Worm (Caenorhabditis elegans) whole organism, L1 larva: Measurements from ENCODE around the gene sur-7.

Source experiments
- C04F5.9 ChIP-seq: sonication (generic microtip); optimal IDR thresholded peaks from 2 replicates; lab custom pipeline; 2016; ENCODE audit warnings: missing genetic modification characterization, missing compliant biosample characterization
- C16A3.4 ChIP-seq: fragments of 150-350 bp; optimal IDR thresholded peaks from 2 replicates; lab custom pipeline; 2014; ENCODE audit warnings: missing biosample characterization, missing genetic modification characterization
- F16B12.6 ChIP-seq: fragments of 150-350 bp; optimal IDR thresholded peaks from 2 replicates; lab custom pipeline; 2014; ENCODE audit warnings: missing biosample characterization, missing genetic modification characterization
- Y116A8C.19 ChIP-seq: sonication (generic microtip); optimal IDR thresholded peaks from 2 replicates; lab custom pipeline; 2016; ENCODE audit warnings: missing compliant biosample characterization, missing genetic modification characterization, borderline replicate concordance
- aly-2 ChIP-seq: fragments of 150-350 bp; optimal IDR thresholded peaks from 2 replicates; lab custom pipeline; 2014; ENCODE audit warnings: missing biosample characterization, missing genetic modification characterization
- blmp-1 ChIP-seq: fragments of 150-350 bp; optimal IDR thresholded peaks from 2 replicates; lab custom pipeline; 2014; ENCODE audit warnings: missing biosample characterization, missing genetic modification characterization
- ceh-63 ChIP-seq: fragments of 200-800 bp; sonication (Bioruptor generic); optimal IDR thresholded peaks from 2 replicates; lab custom pipeline; 2018; ENCODE audit warnings: mild to moderate bottlenecking, missing genetic modification characterization, missing compliant biosample characterization
- ceh-82 ChIP-seq, 3 experiments: fragments of 150-350 bp in 1 of 3; sonication (generic microtip) in 2 of 3; optimal IDR thresholded peaks; 2 replicates each; lab custom pipeline; 2014 to 2017; ENCODE audit warnings: missing biosample characterization in 3 of 3, missing genetic modification characterization in 3 of 3
- ceh-88 ChIP-seq: fragments of 200-800 bp; sonication (Bioruptor generic); IDR thresholded peaks from 2 replicates; pipeline ENCODE4 v1.3.6; 2022; ENCODE audit warnings: missing genetic modification characterization, missing compliant biosample characterization
- ceh-90 ChIP-seq: sonication (generic microtip); optimal IDR thresholded peaks from 2 replicates; lab custom pipeline; 2016; ENCODE audit warnings: missing genetic modification characterization, missing compliant biosample characterization
- dpl-1 ChIP-seq, 3 experiments: fragments of 150-350 bp in 2 of 3; sonication (generic microtip) in 1 of 3; optimal IDR thresholded peaks; 2 replicates each; lab custom pipeline; 2014 to 2017; ENCODE audit warnings: missing biosample characterization in 3 of 3, missing genetic modification characterization in 3 of 3, missing genetic modification reagents in 3 of 3
- dsc-1 ChIP-seq: sonication (generic microtip); optimal IDR thresholded peaks from 2 replicates; lab custom pipeline; 2016; ENCODE audit warnings: mild to moderate bottlenecking, missing genetic modification characterization, missing compliant biosample characterization
- egl-27 ChIP-seq, 2 experiments: fragments of 150-350 bp in 1 of 2; sonication (generic microtip); optimal IDR thresholded peaks; 3 replicates each; lab custom pipeline; 2017 to 2018; ENCODE audit warnings: missing biosample characterization in 2 of 2, missing genetic modification characterization in 2 of 2, missing genetic modification reagents in 2 of 2
- elt-2 ChIP-seq: sonication (generic microtip); optimal IDR thresholded peaks from 2 replicates; lab custom pipeline; 2016; ENCODE audit warnings: missing genetic modification characterization, mild to moderate bottlenecking, inconsistent platforms, missing compliant biosample characterization, missing genetic modification reagents
- elt-3 ChIP-seq, 6 experiments: fragments of 150-350 bp in 1 of 6; sonication (generic microtip); optimal IDR thresholded peaks; 2 replicates each; lab custom pipeline; 2017 to 2018; ENCODE audit warnings: missing biosample characterization in 6 of 6, missing genetic modification characterization in 6 of 6, inconsistent platforms in 1 of 6
- fkh-10 ChIP-seq: sonication (generic microtip); optimal IDR thresholded peaks from 2 replicates; lab custom pipeline; 2017; ENCODE audit warnings: missing biosample characterization, missing genetic modification reagents, missing genetic modification characterization
- fkh-4 ChIP-seq: sonication (generic microtip); optimal IDR thresholded peaks from 2 replicates; lab custom pipeline; 2016; ENCODE audit warnings: missing compliant biosample characterization, missing genetic modification characterization, borderline replicate concordance
- fkh-8 ChIP-seq: sonication (generic microtip); optimal IDR thresholded peaks from 2 replicates; lab custom pipeline; 2016; ENCODE audit warnings: mild to moderate bottlenecking, missing genetic modification characterization, missing compliant biosample characterization
- fos-1 ChIP-seq: fragments of 150-350 bp; optimal IDR thresholded peaks from 2 replicates; lab custom pipeline; 2014; ENCODE audit warnings: missing biosample characterization, missing genetic modification characterization
- hlh-17 ChIP-seq: fragments of 200-800 bp; sonication (Bioruptor generic); optimal IDR thresholded peaks from 2 replicates; lab custom pipeline; 2018; ENCODE audit warnings: missing genetic modification characterization, mild to moderate bottlenecking, missing compliant biosample characterization, moderate library complexity, borderline replicate concordance
- lin-13 ChIP-seq: fragments of 150-350 bp; optimal IDR thresholded peaks from 2 replicates; lab custom pipeline; 2014; ENCODE audit warnings: missing biosample characterization, missing genetic modification reagents, missing genetic modification characterization
- lin-14 ChIP-seq: fragments of 200-800 bp; sonication (Bioruptor generic); optimal IDR thresholded peaks from 2 replicates; lab custom pipeline; 2018; ENCODE audit warnings: mild to moderate bottlenecking, missing genetic modification characterization, moderate library complexity, missing compliant biosample characterization
- lin-35 ChIP-seq, 2 experiments: fragments of 150-350 bp; optimal IDR thresholded peaks; 2 replicates each; lab custom pipeline; 2014; ENCODE audit warnings: missing biosample characterization in 2 of 2, missing genetic modification characterization in 2 of 2, missing genetic modification reagents in 2 of 2
- mdl-1 ChIP-seq, 2 experiments: fragments of 150-350 bp; optimal IDR thresholded peaks; 2 replicates each; lab custom pipeline; 2014 to 2017; ENCODE audit warnings: missing biosample characterization in 2 of 2, missing genetic modification characterization in 2 of 2, inconsistent platforms in 1 of 2
- mef-2 ChIP-seq: fragments of 150-350 bp; optimal IDR thresholded peaks from 2 replicates; lab custom pipeline; 2014; ENCODE audit warnings: missing biosample characterization, missing genetic modification characterization
- mep-1 ChIP-seq: fragments of 150-350 bp; optimal IDR thresholded peaks from 2 replicates; lab custom pipeline; 2014; ENCODE audit warnings: missing biosample characterization, missing genetic modification characterization
- nhr-11 ChIP-seq: fragments of 150-350 bp; optimal IDR thresholded peaks from 2 replicates; lab custom pipeline; 2014; ENCODE audit warnings: missing biosample characterization, missing genetic modification characterization
- nhr-12 ChIP-seq: sonication (generic microtip); optimal IDR thresholded peaks from 2 replicates; lab custom pipeline; 2017; ENCODE audit warnings: missing biosample characterization, missing genetic modification characterization
- nhr-237 ChIP-seq: fragments of 150-350 bp; optimal IDR thresholded peaks from 2 replicates; lab custom pipeline; 2014; ENCODE audit warnings: missing biosample characterization, missing genetic modification characterization
- nhr-28 ChIP-seq: fragments of 150-350 bp; optimal IDR thresholded peaks from 2 replicates; lab custom pipeline; 2014; ENCODE audit warnings: missing biosample characterization, missing genetic modification characterization
- nhr-47 ChIP-seq: sonication (generic microtip); optimal IDR thresholded peaks from 2 replicates; lab custom pipeline; 2016; ENCODE audit warnings: mild to moderate bottlenecking, missing genetic modification characterization, moderate library complexity, missing compliant biosample characterization
- nhr-77 ChIP-seq: fragments of 150-350 bp; optimal IDR thresholded peaks from 2 replicates; lab custom pipeline; 2014; ENCODE audit warnings: missing biosample characterization, missing genetic modification characterization
- nhr-84 ChIP-seq: sonication (generic microtip); optimal IDR thresholded peaks from 2 replicates; lab custom pipeline; 2017; ENCODE audit warnings: missing biosample characterization, missing genetic modification characterization
- nhr-85 ChIP-seq: sonication (generic microtip); peaks from one replicate; lab custom pipeline; 2016; ENCODE audit warnings: missing genetic modification characterization, inconsistent platforms, missing compliant biosample characterization
- nhr-90 ChIP-seq: sonication (generic microtip); optimal IDR thresholded peaks from 2 replicates; lab custom pipeline; 2016; ENCODE audit warnings: mild to moderate bottlenecking, missing genetic modification characterization, missing compliant biosample characterization; ENCODE audit not compliant: poor library complexity
- pag-3 ChIP-seq: sonication (generic microtip); optimal IDR thresholded peaks from 2 replicates; lab custom pipeline; 2017; ENCODE audit warnings: missing genetic modification characterization, mild to moderate bottlenecking, missing compliant biosample characterization, antibody characterized with exemption, borderline replicate concordance; ENCODE audit not compliant: insufficient read depth
- pqm-1 ChIP-seq: sonication (generic microtip); optimal IDR thresholded peaks from 3 replicates; lab custom pipeline; 2017; ENCODE audit warnings: missing biosample characterization, missing genetic modification characterization
- rnt-1 ChIP-seq: sonication (generic microtip); optimal IDR thresholded peaks from 2 replicates; lab custom pipeline; 2016; ENCODE audit warnings: mild to moderate bottlenecking, missing genetic modification characterization, moderate library complexity, missing compliant biosample characterization
- snpc-4 ChIP-seq: fragments of 150-350 bp; optimal IDR thresholded peaks from 2 replicates; lab custom pipeline; 2014; ENCODE audit warnings: missing biosample characterization, missing genetic modification characterization
- snu-23 ChIP-seq: sonication (generic microtip); optimal IDR thresholded peaks from 2 replicates; lab custom pipeline; 2016; ENCODE audit warnings: missing genetic modification characterization, missing compliant biosample characterization
- sox-4 ChIP-seq: sonication (generic microtip); optimal IDR thresholded peaks from 2 replicates; lab custom pipeline; 2016; ENCODE audit warnings: missing genetic modification characterization, missing compliant biosample characterization
- sptf-1 ChIP-seq: fragments of 150-350 bp; optimal IDR thresholded peaks from 2 replicates; lab custom pipeline; 2014; ENCODE audit warnings: missing biosample characterization, missing genetic modification characterization
- sup-37 ChIP-seq: fragments of 200-800 bp; sonication (Bioruptor generic); optimal IDR thresholded peaks from 2 replicates; lab custom pipeline; 2018; ENCODE audit warnings: mild to moderate bottlenecking, missing genetic modification characterization, missing compliant biosample characterization
- swsn-7 ChIP-seq: sonication (generic microtip); optimal IDR thresholded peaks from 2 replicates; lab custom pipeline; 2016; ENCODE audit warnings: missing genetic modification characterization, missing compliant biosample characterization
- tbx-2 ChIP-seq: sonication (generic microtip); optimal IDR thresholded peaks from 2 replicates; lab custom pipeline; 2016; ENCODE audit warnings: missing genetic modification characterization, missing compliant biosample characterization
- unc-130 ChIP-seq: fragments of 150-350 bp; optimal IDR thresholded peaks from 2 replicates; lab custom pipeline; 2017; ENCODE audit warnings: missing biosample characterization, missing genetic modification characterization, inconsistent platforms
- unc-86 ChIP-seq: sonication (generic microtip); optimal IDR thresholded peaks from 2 replicates; lab custom pipeline; 2016; ENCODE audit warnings: missing genetic modification characterization, missing compliant biosample characterization
- vab-15 ChIP-seq: sonication (generic microtip); optimal IDR thresholded peaks from 2 replicates; lab custom pipeline; 2017; ENCODE audit warnings: missing genotype, mild to moderate bottlenecking, missing genetic modification characterization, missing compliant biosample characterization
- xbp-1 ChIP-seq: sonication (generic microtip); optimal IDR thresholded peaks from 2 replicates; lab custom pipeline; 2016; ENCODE audit warnings: missing genetic modification characterization, missing compliant biosample characterization
- ztf-11 ChIP-seq, 2 experiments: sonication (generic microtip); optimal IDR thresholded peaks; 2 replicates each; lab custom pipeline; 2016 to 2017; ENCODE audit warnings: missing genetic modification characterization in 2 of 2, missing biosample characterization in 1 of 2, missing compliant biosample characterization in 1 of 2

Gene sur-7

DNA sequence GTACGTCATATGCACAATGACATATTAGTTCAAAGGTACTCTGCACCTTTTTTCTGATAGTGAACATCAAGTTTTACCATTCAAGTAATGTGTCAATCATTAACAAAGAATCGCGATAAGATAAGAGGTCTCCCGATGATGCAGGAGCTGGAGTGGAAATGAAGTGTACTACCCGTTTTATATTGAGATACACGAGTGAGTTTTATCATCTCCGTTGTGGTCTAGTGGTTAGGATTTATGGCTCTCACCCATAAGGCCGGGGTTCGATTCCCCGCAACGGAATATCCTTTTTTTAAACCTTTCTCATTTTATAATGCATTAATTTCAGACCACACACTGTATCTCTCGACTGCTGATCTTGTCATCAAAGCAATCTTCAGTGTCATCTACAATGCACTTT lies 1.5 kb downstream of the sur-7 start (continued):
- TF ChIP-seq nhr-77 (tag; lab: Kevin White, UChicago) (peak; percentile 44), mef-2 (tag; lab: Kevin White, UChicago) (no peak), dsc-1 (peak; percentile 31), rnt-1 (tag; lab: Kevin White, UChicago) (peak; percentile 59), nhr-11 (tag; lab: Kevin White, UChicago) (no peak), egl-27 (tag; optimal IDR thresholded peaks at IDR 0.05; lab: Kevin White, UChicago) (no peak), Y116A8C.19 (no peak), sup-37 (peak; percentile 31), xbp-1 (tag; lab: Kevin White, UChicago) (peak; percentile 25), ceh-90 (no peak), elt-3 (tag; optimal IDR thresholded peaks at IDR 0.05; lab: Kevin White, UChicago) (peak in 4 of 6 experiments; percentile 8 to 69 (median 66)), hlh-17 (GFP tag; lab: Kevin White, UChicago) (no peak), vab-15 (no peak), ceh-88 (no peak), lin-14 (GFP tag; lab: Kevin White, UChicago) (peak; percentile 62), fkh-4 (tag; lab: Kevin White, UChicago) (no peak), nhr-28 (tag; lab: Kevin White, UChicago) (no peak), fos-1 (tag; lab: Kevin White, UChicago) (peak; percentile 19), C16A3.4 (tag; lab: Kevin White, UChicago) (peak; percentile 47), lin-35 (GFP tag; optimal IDR thresholded peaks at IDR 0.05; lab: Kevin White, UChicago) (peak in 1 of 2 experiments; percentile 64), blmp-1 (no peak), pag-3 (no peak), mdl-1 (tag; optimal IDR thresholded peaks at IDR 0.05; lab: Kevin White, UChicago) (peak in 1 of 2 experiments; percentile 63), ceh-63 (no peak), nhr-12 (tag; lab: Kevin White, UChicago) (no peak), sptf-1 (no peak), tbx-2 (tag; lab: Kevin White, UChicago) (peak; percentile 47), ztf-11 (tag; optimal IDR thresholded peaks at IDR 0.05; lab: Kevin White, UChicago) (no peak), fkh-8 (tag; lab: Kevin White, UChicago) (no peak), fkh-10 (GFP tag; lab: Kevin White, UChicago) (peak; percentile 22), dpl-1 (GFP tag; optimal IDR thresholded peaks at IDR 0.05; lab: Kevin White, UChicago) (no peak), aly-2 (tag; lab: Kevin White, UChicago) (no peak), swsn-7 (tag; lab: Kevin White, UChicago) (peak; percentile 28), C04F5.9 (tag; lab: Kevin White, UChicago) (no peak), snpc-4 (tag; lab: Kevin White, UChicago) (no peak), nhr-85 (tag; lab: Kevin White, UChicago) (no peak), snu-23 (GFP tag; lab: Kevin White, UChicago) (peak; percentile 75), sox-4 (tag; lab: Kevin White, UChicago) (no peak), F16B12.6 (no peak), lin-13 (no peak), nhr-90 (tag; lab: Kevin White, UChicago) (peak; percentile 73), unc-130 (tag; lab: Kevin White, UChicago) (no peak), unc-86 (tag; lab: Kevin White, UChicago) (no peak), nhr-237 (tag; lab: Kevin White, UChicago) (no peak), pqm-1 (tag; lab: Kevin White, UChicago) (no peak), ceh-82 (tag; optimal IDR thresholded peaks at IDR 0.05; lab: Kevin White, UChicago) (no peak), mep-1 (tag; lab: Kevin White, UChicago) (peak; percentile 32), nhr-84 (tag; lab: Kevin White, UChicago) (no peak), elt-2 (tag; lab: Kevin White, UChicago) (peak; percentile 84), nhr-47 (peak; percentile 62)
